Fruit fly (Drosophila melanogaster) whole organism, adult: ENCODE data around the gene CG8852.

ENCODE experiments used
- CG11617 ChIP-seq: fragments of 200-800 bp; sonication (Bioruptor generic); optimal IDR thresholded peaks from 2 replicates; lab custom pipeline; 2017; ENCODE audit warnings: mild to moderate bottlenecking, missing biosample characterization, missing genetic modification reagents, missing genetic modification characterization
- CG12768 ChIP-seq: fragments of 200-800 bp; sonication (Bioruptor generic); optimal IDR thresholded peaks from 2 replicates; lab custom pipeline; 2017; ENCODE audit warnings: missing biosample characterization, missing genetic modification characterization, mild to moderate bottlenecking, moderate library complexity, missing genetic modification reagents
- CG14711 ChIP-seq: fragments of 200-800 bp; sonication (Bioruptor generic); optimal IDR thresholded peaks from 2 replicates; lab custom pipeline; 2018; ENCODE audit warnings: missing biosample characterization, mild to moderate bottlenecking, missing genetic modification characterization, moderate library complexity
- CG33017 ChIP-seq: fragments of 200-800 bp; sonication (Bioruptor generic); optimal IDR thresholded peaks from 2 replicates; lab custom pipeline; 2018; ENCODE audit warnings: missing biosample characterization, mild to moderate bottlenecking, missing genetic modification characterization, moderate library complexity
- CG5204 ChIP-seq: fragments of 200-800 bp; sonication (Bioruptor generic); optimal IDR thresholded peaks from 2 replicates; lab custom pipeline; 2016; ENCODE audit warnings: missing biosample characterization, missing genetic modification characterization
- CG7045 ChIP-seq: fragments of 200-800 bp; sonication (Bioruptor generic); optimal IDR thresholded peaks from 2 replicates; lab custom pipeline; 2017; ENCODE audit warnings: missing biosample characterization, mild to moderate bottlenecking, missing genetic modification characterization
- Clk ChIP-seq: fragments of 200-800 bp; sonication (Bioruptor generic); optimal IDR thresholded peaks from 2 replicates; lab custom pipeline; 2017; ENCODE audit warnings: missing biosample characterization, missing genetic modification characterization
- Crg-1 ChIP-seq: fragments of 200-800 bp; sonication (Bioruptor generic); optimal IDR thresholded peaks from 2 replicates; lab custom pipeline; 2016; ENCODE audit warnings: missing biosample characterization, missing genetic modification characterization
- Hr96 ChIP-seq: fragments of 200-800 bp; sonication (Bioruptor generic); optimal IDR thresholded peaks from 2 replicates; lab custom pipeline; 2016; ENCODE audit warnings: missing biosample characterization, missing genetic modification characterization
- ovo ChIP-seq: fragments of 200-800 bp; sonication (Bioruptor generic); optimal IDR thresholded peaks from 2 replicates; lab custom pipeline; 2016; ENCODE audit warnings: missing biosample characterization, missing genetic modification characterization
- tj ChIP-seq: fragments of 200-800 bp; sonication (Bioruptor generic); optimal IDR thresholded peaks from 3 replicates; lab custom pipeline; 2017; ENCODE audit warnings: missing biosample characterization, mild to moderate bottlenecking, missing genetic modification characterization, moderate library complexity

dm6 chr2L:3552773-3553172 is 27.8 kb downstream of the CG8852 start:
- TF ChIP-seq CG11617 (GFP tag; lab: Kevin White, UChicago) (no peak), CG33017 (no peak), CG7045 (no peak), Hr96 (GFP tag; lab: Kevin White, UChicago) (no peak), Crg-1 (GFP tag; lab: Kevin White, UChicago) (no peak), CG12768 (GFP tag; lab: Kevin White, UChicago) (no peak), CG14711 (tag; lab: Kevin White, UChicago) (no peak), ovo (no peak), tj (GFP tag; lab: Kevin White, UChicago) (no peak), CG5204 (GFP tag; lab: Kevin White, UChicago) (no peak), Clk (GFP tag; lab: Kevin White, UChicago) (no peak)
